Worm (Caenorhabditis elegans): ENCODE data around the gene ZC155.4.
A peak's percentile ranks its signal among the peaks of the same experiment; 100 is the strongest.

The ZC155.4 gene

DNA sequence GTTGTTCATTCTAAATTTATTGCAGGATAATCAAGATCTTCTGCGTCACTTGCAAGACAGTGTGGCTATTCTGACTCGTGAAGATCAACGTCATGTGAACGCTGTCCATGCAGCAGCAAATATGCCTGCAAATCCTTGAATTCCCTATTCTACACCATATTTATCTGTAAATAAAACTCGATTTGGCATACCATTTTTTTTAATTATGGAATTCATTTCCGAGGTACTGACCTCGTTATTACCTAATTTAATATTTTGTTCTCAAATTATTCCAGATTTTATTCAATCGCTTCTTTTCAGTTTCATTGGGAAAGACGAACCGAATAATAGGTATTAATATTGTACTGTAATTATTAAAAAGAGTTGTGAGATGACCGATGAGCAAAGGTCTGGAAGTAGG lies 41.7 kb downstream of the ZC155.4 start, which contains the start of gene cid-1:
TSS of gene cid-1 (plus strand) at position 301 of the 400 bp plus-strand sequence.
- TF ChIP-seq sea-1 (GFP tag; conservative IDR thresholded peaks at IDR 0.05) (no peak), hnd-1 (tag; optimal IDR thresholded peaks at IDR 0.05) (no peak), flt-1 (GFP tag; IDR thresholded peaks at IDR 0.05) (no peak), ama-1 (optimal IDR thresholded peaks at IDR 0.05) (no peak), aly-1 (tag; optimal IDR thresholded peaks at IDR 0.05) (no peak), ceh-13 (GFP tag; optimal IDR thresholded peaks at IDR 0.05) (no peak), tbx-37 (GFP tag; conservative IDR thresholded peaks at IDR 0.05) (no peak), hmbx-1 (tag; optimal IDR thresholded peaks at IDR 0.05) (no peak), ets-7 (tag; optimal IDR thresholded peaks at IDR 0.05) (no peak), tra-4 (tag; optimal IDR thresholded peaks at IDR 0.05) (no peak), B0310.2 (tag; optimal IDR thresholded peaks at IDR 0.05) (no peak), F13C5.2 (tag; optimal IDR thresholded peaks at IDR 0.05) (no peak), scrt-1 (GFP tag; IDR thresholded peaks at IDR 0.05) (no peak), hmg-4 (GFP tag; optimal IDR thresholded peaks at IDR 0.05) (no peak)

DNA sequence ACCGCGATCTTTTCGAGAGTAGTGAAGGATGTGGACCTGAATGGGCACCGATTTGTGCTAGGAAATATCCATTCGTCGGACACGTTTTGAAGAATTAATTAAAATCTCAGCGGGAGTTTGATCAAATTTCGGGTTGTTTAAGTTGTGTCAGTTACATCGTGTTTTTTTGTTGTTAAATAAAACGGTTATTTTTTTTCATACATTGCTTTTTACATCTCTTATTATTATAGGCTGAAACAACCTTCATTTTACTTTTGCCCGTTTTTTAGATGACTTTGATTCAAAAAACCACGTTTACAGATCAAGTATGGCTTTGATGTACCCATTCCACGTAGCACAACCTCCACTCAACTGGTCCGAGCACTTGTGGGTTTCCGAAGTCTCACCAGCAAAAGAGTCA lies 42.1 kb downstream of the ZC155.4 start, which contains the start of gene emb-1:
TSS of gene emb-1 (plus strand) at position 301 of the 400 bp plus-strand sequence.
- TF ChIP-seq pes-1 (GFP tag; IDR thresholded peaks at IDR 0.05), result no peak
- no peak for TF ChIP-seq hnd-1 (tag; optimal IDR thresholded peaks at IDR 0.05)
- TF ChIP-seq hmg-4 (GFP tag; optimal IDR thresholded peaks at IDR 0.05), result no peak
- no peak for TF ChIP-seq tbx-37 (GFP tag; conservative IDR thresholded peaks at IDR 0.05)
- TF ChIP-seq flt-1 (GFP tag; IDR thresholded peaks at IDR 0.05), result no peak
- TF ChIP-seq ceh-36 (tag; optimal IDR thresholded peaks at IDR 0.05), result no peak
- TF ChIP-seq ama-1 (optimal IDR thresholded peaks at IDR 0.05), result no peak
- no peak for TF ChIP-seq F13C5.2 (tag; optimal IDR thresholded peaks at IDR 0.05)
- TF ChIP-seq tra-4 (tag; optimal IDR thresholded peaks at IDR 0.05), result no peak

DNA sequence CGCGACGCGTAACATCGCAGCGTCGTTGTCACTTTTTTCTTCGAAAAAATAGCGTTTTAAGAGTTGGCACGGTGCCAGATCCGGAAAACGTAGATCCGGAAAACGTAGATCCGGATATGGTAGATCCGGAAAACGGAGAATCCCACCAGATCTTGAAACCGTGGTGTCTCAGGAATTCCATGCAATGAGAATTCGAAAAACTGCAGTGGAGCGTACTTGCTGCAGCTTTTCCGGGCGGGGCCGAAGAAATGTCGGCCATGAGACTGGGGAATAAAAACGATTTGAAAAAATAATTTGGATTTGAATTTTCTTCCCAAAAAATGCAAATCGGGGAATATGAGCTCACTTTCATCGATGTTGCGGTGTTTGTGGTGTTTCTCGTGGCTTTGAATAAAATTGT lies 42.8 kb downstream of the ZC155.4 start, which contains the start of gene K10D2.5:
TSS of gene K10D2.5 (plus strand) at position 251 of the 400 bp plus-strand sequence.
- TF ChIP-seq scrt-1 (GFP tag; IDR thresholded peaks at IDR 0.05) (peak; percentile 60; the same call in 1 of the 2 replicates), ceh-36 (tag; optimal IDR thresholded peaks at IDR 0.05) (peak; percentile 13), tbx-11 (GFP tag; IDR thresholded peaks at IDR 0.05) (peak; percentile 68; the same call in 1 of the 2 replicates), flt-1 (GFP tag; IDR thresholded peaks at IDR 0.05) (peak; percentile 75), ets-7 (tag; optimal IDR thresholded peaks at IDR 0.05) (peak; percentile 82), ceh-13 (GFP tag; optimal IDR thresholded peaks at IDR 0.05) (peak; percentile 10), tra-4 (tag; optimal IDR thresholded peaks at IDR 0.05) (no peak), tbx-37 (GFP tag; conservative IDR thresholded peaks at IDR 0.05) (peak; percentile 93), sea-1 (GFP tag; conservative IDR thresholded peaks at IDR 0.05) (peak; percentile 81), hmg-4 (GFP tag; optimal IDR thresholded peaks at IDR 0.05) (peak; percentile 53), hmbx-1 (tag; optimal IDR thresholded peaks at IDR 0.05) (no peak), F13C5.2 (tag; optimal IDR thresholded peaks at IDR 0.05) (peak; percentile 50), pes-1 (GFP tag; IDR thresholded peaks at IDR 0.05) (peak; percentile 88), ama-1 (optimal IDR thresholded peaks at IDR 0.05) (no peak), B0310.2 (tag; optimal IDR thresholded peaks at IDR 0.05) (peak; percentile 26), hnd-1 (tag; optimal IDR thresholded peaks at IDR 0.05) (peak; percentile 33), aly-1 (tag; optimal IDR thresholded peaks at IDR 0.05) (peak; percentile 16)

DNA sequence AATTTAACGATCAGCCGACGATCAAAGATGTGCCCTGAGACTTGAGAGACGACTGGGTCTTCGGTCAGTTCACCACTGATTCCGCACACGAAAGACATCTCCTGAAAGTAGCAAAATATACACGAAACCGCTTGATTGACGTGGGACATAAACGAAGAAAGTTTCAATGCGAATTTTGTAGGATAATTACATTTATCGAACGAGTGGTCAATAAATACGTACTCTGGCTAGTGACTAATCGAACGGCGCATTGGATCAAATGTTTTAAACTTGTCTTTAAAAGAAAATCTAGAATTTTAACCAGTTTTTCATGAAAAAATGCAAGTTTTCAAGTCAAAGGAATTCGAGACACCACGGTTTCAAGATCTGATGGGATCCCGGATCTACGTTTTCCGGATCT lies 43.3 kb downstream of the ZC155.4 start, which contains the start of gene prp-19:
TSS of gene prp-19 (minus strand) at position 101 of the 400 bp plus-strand sequence.
- TF ChIP-seq tra-4 (tag; optimal IDR thresholded peaks at IDR 0.05), result no peak
- TF ChIP-seq hnd-1 (tag; optimal IDR thresholded peaks at IDR 0.05), result no peak
- no peak for TF ChIP-seq aly-1 (tag; optimal IDR thresholded peaks at IDR 0.05)
- no peak for TF ChIP-seq ama-1 (optimal IDR thresholded peaks at IDR 0.05)
- TF ChIP-seq hmg-4 (GFP tag; optimal IDR thresholded peaks at IDR 0.05), result no peak
- TF ChIP-seq tbx-37 (GFP tag; conservative IDR thresholded peaks at IDR 0.05), result no peak
- TF ChIP-seq ets-7 (tag; optimal IDR thresholded peaks at IDR 0.05), result no peak
- no peak for TF ChIP-seq scrt-1 (GFP tag; IDR thresholded peaks at IDR 0.05)
- no peak for TF ChIP-seq flt-1 (GFP tag; IDR thresholded peaks at IDR 0.05)
- TF ChIP-seq ceh-36 (tag; optimal IDR thresholded peaks at IDR 0.05), result no peak
- no peak for TF ChIP-seq F13C5.2 (tag; optimal IDR thresholded peaks at IDR 0.05)
- TF ChIP-seq hmbx-1 (tag; optimal IDR thresholded peaks at IDR 0.05), result no peak

DNA sequence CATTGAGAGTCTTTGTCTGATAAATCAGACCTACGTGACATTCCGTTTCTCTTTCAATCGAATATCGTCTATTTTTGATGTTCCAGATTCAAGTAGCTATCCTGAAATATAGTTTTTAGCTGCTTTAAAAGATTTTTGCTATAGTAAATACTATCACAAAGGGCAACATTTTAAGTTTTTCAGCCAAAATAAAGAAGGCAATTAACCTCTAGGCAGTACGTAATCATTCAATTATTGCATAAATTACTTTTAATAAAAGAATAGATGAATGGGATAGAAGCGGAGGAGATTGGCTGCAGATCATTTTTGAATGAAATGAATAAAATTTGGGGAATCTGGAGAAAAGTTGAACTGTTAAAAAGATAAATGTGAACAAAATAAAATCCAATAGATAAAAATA lies 45.6 kb downstream of the ZC155.4 start, which contains the start of gene ulp-1:
TSS of gene ulp-1 (minus strand) at position 101 of the 400 bp plus-strand sequence.
- no peak for TF ChIP-seq hmg-4 (GFP tag; optimal IDR thresholded peaks at IDR 0.05)
- no peak for TF ChIP-seq tbx-11 (GFP tag; IDR thresholded peaks at IDR 0.05)
- TF ChIP-seq ets-7 (tag; optimal IDR thresholded peaks at IDR 0.05), result no peak
- TF ChIP-seq tra-4 (tag; optimal IDR thresholded peaks at IDR 0.05), result no peak
- no peak for TF ChIP-seq scrt-1 (GFP tag; IDR thresholded peaks at IDR 0.05)
- no peak for TF ChIP-seq tbx-37 (GFP tag; conservative IDR thresholded peaks at IDR 0.05)
- no peak for TF ChIP-seq flt-1 (GFP tag; IDR thresholded peaks at IDR 0.05)
- no peak for TF ChIP-seq ama-1 (optimal IDR thresholded peaks at IDR 0.05)
- no peak for TF ChIP-seq hmbx-1 (tag; optimal IDR thresholded peaks at IDR 0.05)

DNA sequence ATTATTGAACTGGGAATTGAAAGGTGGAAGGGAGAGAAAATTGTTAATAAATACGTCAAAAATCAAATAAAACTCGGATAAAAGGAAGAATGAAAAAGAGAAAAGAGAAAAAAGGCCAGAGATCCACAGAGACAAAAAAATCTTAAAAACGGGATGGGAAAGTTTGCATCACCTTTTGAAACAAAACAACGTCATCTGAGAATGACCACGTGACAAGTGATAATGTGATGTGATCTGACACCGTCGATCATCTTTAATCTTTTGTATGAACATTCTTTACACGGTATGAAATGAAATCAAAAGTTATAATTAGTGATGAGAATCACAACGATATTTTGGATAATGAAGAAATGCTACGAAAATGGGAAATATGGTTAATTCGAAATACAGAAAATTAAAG lies 49.5 kb downstream of the ZC155.4 start:
- TF ChIP-seq aly-1 (tag; optimal IDR thresholded peaks at IDR 0.05) (no peak), hmg-4 (GFP tag; optimal IDR thresholded peaks at IDR 0.05) (no peak), pes-1 (GFP tag; IDR thresholded peaks at IDR 0.05) (no peak), hnd-1 (tag; optimal IDR thresholded peaks at IDR 0.05) (no peak), tbx-11 (GFP tag; IDR thresholded peaks at IDR 0.05) (no peak), hmbx-1 (tag; optimal IDR thresholded peaks at IDR 0.05) (no peak), tra-4 (tag; optimal IDR thresholded peaks at IDR 0.05) (no peak), ceh-36 (tag; optimal IDR thresholded peaks at IDR 0.05) (no peak), F13C5.2 (tag; optimal IDR thresholded peaks at IDR 0.05) (no peak), sea-1 (GFP tag; conservative IDR thresholded peaks at IDR 0.05) (no peak), ama-1 (optimal IDR thresholded peaks at IDR 0.05) (no peak), ceh-13 (GFP tag; optimal IDR thresholded peaks at IDR 0.05) (no peak), ets-7 (tag; optimal IDR thresholded peaks at IDR 0.05) (no peak), flt-1 (GFP tag; IDR thresholded peaks at IDR 0.05) (no peak)

DNA sequence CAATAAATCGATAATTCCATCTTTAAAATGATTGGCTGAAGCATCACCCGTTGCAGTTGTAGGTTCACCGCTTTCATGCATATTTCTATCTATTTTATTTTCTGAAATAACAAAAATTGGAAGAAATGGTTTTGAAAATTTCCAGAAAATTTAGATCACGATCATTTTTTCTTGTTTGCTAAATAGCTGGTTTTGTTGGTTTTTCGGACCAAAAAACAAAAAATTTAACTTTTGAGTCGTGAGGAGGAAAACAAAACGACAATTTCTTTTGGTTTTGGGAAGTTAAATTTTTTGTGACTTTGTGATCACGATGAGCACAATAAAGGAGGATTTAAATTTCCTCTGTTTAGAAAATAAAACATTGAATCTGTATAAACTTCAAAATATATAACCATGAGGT lies 50.1 kb downstream of the ZC155.4 start, which contains the start of gene T10F2.2:
TSS of gene T10F2.2 (minus strand) at position 101 of the 400 bp plus-strand sequence.
- TF ChIP-seq ama-1 (optimal IDR thresholded peaks at IDR 0.05), result peak; percentile 35
- no peak for TF ChIP-seq ceh-36 (tag; optimal IDR thresholded peaks at IDR 0.05)
